Worm (Caenorhabditis elegans) whole organism, late embryonic: ENCODE data around the gene T24C12.3.

Experiments
- F13H6.1 ChIP-seq: sonication (generic microtip); optimal IDR thresholded peaks from 2 replicates; lab custom pipeline; 2016; ENCODE audit warnings: missing genetic modification characterization, missing compliant biosample characterization
- K09A11.1 ChIP-seq: sonication (generic microtip); optimal IDR thresholded peaks from 2 replicates; lab custom pipeline; 2017; ENCODE audit warnings: antibody characterized with exemption, mild to moderate bottlenecking, missing genetic modification characterization, missing compliant biosample characterization; ENCODE audit not compliant: insufficient read depth
- ceh-6 ChIP-seq: fragments of 200-800 bp; sonication (Bioruptor generic); optimal IDR thresholded peaks from 2 replicates; lab custom pipeline; 2018; ENCODE audit warnings: mild to moderate bottlenecking, missing genetic modification characterization, missing compliant biosample characterization
- ets-4 ChIP-seq: sonication (generic microtip); optimal IDR thresholded peaks from 2 replicates; lab custom pipeline; 2016; ENCODE audit warnings: missing genetic modification characterization, missing compliant biosample characterization
- pax-1 ChIP-seq: fragments of 150-350 bp; optimal IDR thresholded peaks from 2 replicates; lab custom pipeline; 2014; ENCODE audit warnings: missing biosample characterization, missing genetic modification characterization
- pha-4 ChIP-seq: fragments of 150-350 bp; optimal IDR thresholded peaks from 2 replicates; lab custom pipeline; 2018; ENCODE audit warnings: missing biosample characterization, missing genetic modification reagents, missing genetic modification characterization
- tbx-2 ChIP-seq: sonication (generic microtip); optimal IDR thresholded peaks from 2 replicates; lab custom pipeline; 2016; ENCODE audit warnings: missing genetic modification characterization, missing compliant biosample characterization

DNA sequence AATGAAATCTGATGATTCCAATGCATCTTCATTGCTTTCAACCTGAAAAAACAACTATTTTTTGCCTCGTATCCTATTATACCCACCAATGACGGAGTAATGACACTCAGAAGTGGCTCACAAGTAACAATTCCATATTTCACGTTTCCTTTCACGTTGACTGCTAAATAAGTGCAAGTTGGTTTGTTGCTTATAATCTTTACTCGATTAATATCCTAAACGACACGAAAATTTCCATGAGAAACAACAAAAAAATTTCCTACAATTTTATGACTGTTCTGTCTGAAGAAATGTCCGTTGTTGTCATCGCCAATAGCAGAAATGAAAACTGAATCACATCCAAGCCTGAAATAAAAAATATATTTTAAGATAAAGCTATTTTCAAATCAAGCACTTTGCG, 6.2 kb downstream of the T24C12.3 start:
- TF ChIP-seq ets-4 = no peak
- no peak for TF ChIP-seq K09A11.1 (tag; lab: Kevin White, UChicago)
- TF ChIP-seq pha-4 (tag; lab: Kevin White, UChicago) = no peak
- no peak for TF ChIP-seq F13H6.1 (tag; lab: Kevin White, UChicago)
- no peak for TF ChIP-seq tbx-2 (tag; lab: Kevin White, UChicago)
- TF ChIP-seq ceh-6 (GFP tag; lab: Kevin White, UChicago) = no peak
- TF ChIP-seq pax-1 (tag; lab: Kevin White, UChicago) = no peak
